Fruit fly (Drosophila melanogaster) whole organism: ENCODE results near the gene CG6749.

Experiments used
- CG8478 ChIP-seq: fragments of >200 bp; optimal IDR thresholded peaks from 2 replicates; lab custom pipeline; 2018; ENCODE audit warnings: inconsistent platforms
- Dll ChIP-seq: fragments of >200 bp; optimal IDR thresholded peaks from 2 replicates; lab custom pipeline; 2017
- EcR ChIP-seq, 2 experiments: fragments of >200 bp; optimal IDR thresholded peaks; 2 replicates each; lab custom pipeline; 2017; ENCODE audit warnings: missing biosample characterization in 2 of 2, missing genetic modification characterization in 2 of 2, missing genetic modification reagents in 2 of 2
- pan ChIP-seq: fragments of >200 bp; optimal IDR thresholded peaks from 2 replicates; lab custom pipeline; 2017
- psq ChIP-seq: fragments of >200 bp; optimal IDR thresholded peaks from 2 replicates; lab custom pipeline; 2017
- usp ChIP-seq: fragments of >200 bp; optimal IDR thresholded peaks from 2 replicates; lab custom pipeline; 2017; ENCODE audit warnings: missing biosample characterization, missing genetic modification characterization, mixed read lengths

Gene CG6749

DNA sequence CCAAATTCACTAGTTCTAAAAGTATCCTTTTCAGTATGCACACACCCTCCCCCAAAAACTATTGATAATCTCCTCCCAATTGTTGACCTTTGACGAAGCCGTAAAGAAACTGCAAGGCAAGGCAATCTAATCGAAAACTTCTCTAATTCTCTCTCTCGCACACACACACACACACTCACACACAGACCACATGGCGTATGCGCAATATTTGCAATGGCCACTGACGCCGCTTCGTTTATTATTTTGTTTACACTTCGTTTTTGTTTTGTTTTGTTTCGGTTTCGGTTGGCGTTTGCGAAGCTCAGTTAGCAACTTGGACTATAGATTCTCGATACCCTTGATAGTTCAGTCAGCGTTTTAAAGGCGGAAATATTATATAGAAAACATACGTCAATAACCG is 43.8 kb downstream of the CG6749 start:
- no peak for TF ChIP-seq Dll (lab: Kevin White, UChicago)
- no peak for TF ChIP-seq EcR (GFP tag; optimal IDR thresholded peaks at IDR 0.05; lab: Kevin White, UChicago)
- TF ChIP-seq CG8478 (lab: Kevin White, UChicago), result no peak

DNA sequence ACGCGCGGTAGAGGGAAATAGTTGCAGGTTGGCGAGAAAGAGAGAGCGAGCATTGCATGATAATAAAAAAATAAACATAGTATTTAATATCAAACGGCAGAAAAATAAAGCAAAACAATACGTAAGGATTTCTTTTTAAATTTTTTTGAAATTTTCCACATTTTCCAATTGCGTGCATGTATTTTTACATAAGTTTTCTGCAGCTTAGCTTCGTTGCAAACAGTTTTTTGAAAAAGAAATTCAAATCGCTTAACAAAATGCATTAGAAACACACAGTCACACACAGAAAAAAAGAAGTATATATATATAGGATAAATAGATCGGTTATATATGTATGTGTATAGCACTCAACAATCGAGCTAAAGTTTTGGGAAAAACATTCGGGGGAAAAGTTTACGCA is 44.9 kb downstream of the CG6749 start:
- TF ChIP-seq Dll (lab: Kevin White, UChicago) (no peak), CG8478 (lab: Kevin White, UChicago) (no peak), usp (GFP tag; lab: Kevin White, UChicago) (no peak), pan (lab: Kevin White, UChicago) (no peak), psq (no peak), EcR (GFP tag; optimal IDR thresholded peaks at IDR 0.05; lab: Kevin White, UChicago) (no peak)

DNA sequence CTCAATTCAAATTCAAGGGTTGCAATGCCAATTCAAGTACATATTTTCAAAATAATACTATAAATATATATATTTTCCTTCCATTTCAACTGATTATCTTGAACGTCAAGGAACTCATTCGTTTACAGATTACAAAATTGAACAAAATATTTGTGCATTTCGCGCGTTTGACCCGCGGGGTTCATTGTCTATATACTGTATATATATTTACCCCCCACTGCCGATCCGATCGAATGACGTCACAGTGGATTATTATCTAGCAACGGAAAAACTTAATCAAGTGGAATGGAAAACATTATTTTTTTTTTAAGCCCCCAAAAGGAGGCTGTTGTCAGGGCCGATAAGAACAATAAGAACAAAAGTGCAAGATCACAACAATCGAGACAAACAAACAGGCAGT is 46.1 kb downstream of the CG6749 start:
- TF ChIP-seq pan (lab: Kevin White, UChicago), result no peak
- no peak for TF ChIP-seq CG8478 (lab: Kevin White, UChicago)
- no peak for TF ChIP-seq Dll (lab: Kevin White, UChicago)
- no peak for TF ChIP-seq EcR (GFP tag; optimal IDR thresholded peaks at IDR 0.05; lab: Kevin White, UChicago)

DNA sequence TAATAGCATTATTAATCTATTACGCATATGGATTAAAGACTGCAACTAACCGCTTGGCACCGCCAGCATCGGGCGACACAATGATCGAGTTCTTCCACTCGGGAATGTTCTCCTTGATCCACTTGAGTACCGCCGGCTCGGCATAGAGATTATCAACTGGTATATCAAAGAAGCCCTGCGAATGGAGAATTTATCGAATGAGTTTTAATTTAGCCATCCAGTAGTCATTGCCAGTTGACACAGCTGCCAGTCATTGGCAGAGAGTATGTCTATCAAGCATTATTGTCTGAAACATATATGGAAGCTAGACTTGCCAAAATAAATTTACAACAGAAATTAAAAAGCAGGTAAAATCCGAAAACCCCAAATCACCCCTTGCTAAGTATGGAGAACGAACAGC is 48.7 kb downstream of the CG6749 start, which contains the start of gene CG16719:
Gene CG16719 (plus strand): TSS at position 301 of the 400 bp plus-strand sequence.
- no peak for TF ChIP-seq pan (lab: Kevin White, UChicago)
- TF ChIP-seq Dll (lab: Kevin White, UChicago), result no peak
- no peak for TF ChIP-seq EcR (GFP tag; optimal IDR thresholded peaks at IDR 0.05; lab: Kevin White, UChicago)
- TF ChIP-seq psq, result no peak
- TF ChIP-seq usp (GFP tag; lab: Kevin White, UChicago), result no peak
- TF ChIP-seq CG8478 (lab: Kevin White, UChicago), result no peak
